Worm (Caenorhabditis elegans): ENCODE data around the gene F53A2.9.

ce11 chrIII:13328911-13329310 is 30.2 kb downstream of the F53A2.9 start:
- TF ChIP-seq him-1 (tag; optimal IDR thresholded peaks at IDR 0.05) = no peak
- TF ChIP-seq W03F9.2 (tag; optimal IDR thresholded peaks at IDR 0.05) = no peak
- TF ChIP-seq dao-5 (tag; optimal IDR thresholded peaks at IDR 0.05) = no peak

All from whole organism, L4/young adult.